Worm (Caenorhabditis elegans): ENCODE results near the gene R193.1.

Gene R193.1

ce11 chrX:1128503-1129036 is 26.2 kb upstream of the R193.1 start, which contains the start of gene snx-1 (continued):
- no peak for TF ChIP-seq tag-97 (GFP tag; IDR thresholded peaks at IDR 0.05)
- peak; percentile 33; the same call in 1 of the 2 replicates for TF ChIP-seq php-3 (GFP tag; IDR thresholded peaks at IDR 0.05)
- TF ChIP-seq mdt-29 (GFP tag; IDR thresholded peaks at IDR 0.05) = no peak
- no peak for TF ChIP-seq fos-1 (tag; optimal IDR thresholded peaks at IDR 0.05)
- TF ChIP-seq fkh-10 (GFP tag; optimal IDR thresholded peaks at IDR 0.05) = no peak
- TF ChIP-seq rbr-2 (tag; optimal IDR thresholded peaks at IDR 0.05) = peak; percentile 59
- no peak for TF ChIP-seq ceh-20 (GFP tag; IDR thresholded peaks at IDR 0.05)
- TF ChIP-seq lin-38 (GFP tag; IDR thresholded peaks at IDR 0.05) = peak; percentile 92
- TF ChIP-seq mxl-3 (GFP tag; optimal IDR thresholded peaks at IDR 0.05) = peak; percentile 96
- TF ChIP-seq hmg-1.1 (GFP tag; IDR thresholded peaks at IDR 0.05) = peak; percentile 46
- TF ChIP-seq sdz-12 (GFP tag; optimal IDR thresholded peaks at IDR 0.05) = no peak
- TF ChIP-seq ceh-32 (tag; optimal IDR thresholded peaks at IDR 0.05; ENCODE audit: poor library complexity) = no peak
- peak; percentile 80 for TF ChIP-seq nhr-77 (tag; optimal IDR thresholded peaks at IDR 0.05)
- TF ChIP-seq ceh-44 (GFP tag; IDR thresholded peaks at IDR 0.05) = no peak
- TF ChIP-seq daf-16 (GFP tag; optimal IDR thresholded peaks at IDR 0.05) = no peak
- TF ChIP-seq daf-16 (tag; optimal IDR thresholded peaks at IDR 0.05) = peak; percentile 91
- peak; percentile 59 for TF ChIP-seq dmd-6 (GFP tag; IDR thresholded peaks at IDR 0.05)
- TF ChIP-seq dmd-9 (GFP tag; IDR thresholded peaks at IDR 0.05) = no peak
- TF ChIP-seq ZK546.5 (tag; optimal IDR thresholded peaks at IDR 0.05) = no peak
- TF ChIP-seq gei-8 (GFP tag; optimal IDR thresholded peaks at IDR 0.05) = no peak
- no peak for TF ChIP-seq lir-3 (tag; optimal IDR thresholded peaks at IDR 0.05)
- TF ChIP-seq lin-15B (tag; optimal IDR thresholded peaks at IDR 0.05) = no peak
- peak; percentile 81 for TF ChIP-seq nhr-28 (tag; optimal IDR thresholded peaks at IDR 0.05)
- no peak for TF ChIP-seq ces-1 (GFP tag; optimal IDR thresholded peaks at IDR 0.05)
- no peak for TF ChIP-seq F49E8.2 (tag; optimal IDR thresholded peaks at IDR 0.05; ENCODE audit: borderline replicate concordance)
- TF ChIP-seq ceh-82 (tag; optimal IDR thresholded peaks at IDR 0.05) = no peak

ce11 chrX:1141617-1142016 is 13.1 kb upstream of the R193.1 start:
- TF ChIP-seq Y105C5A.15 (GFP tag; IDR thresholded peaks at IDR 0.05) = 0 out of 2 replicates have a peak, but pooled peaks have one; percentile 52
- TF ChIP-seq vab-7 (GFP tag; IDR thresholded peaks at IDR 0.05) = no peak
- peak; percentile 83 for TF ChIP-seq aha-1 (tag)
- TF ChIP-seq attf-4 (tag; optimal IDR thresholded peaks at IDR 0.05) = no peak
- TF ChIP-seq nhr-11 (tag; optimal IDR thresholded peaks at IDR 0.05) = no peak

ce11 chrX:1147394-1147793 is 7.4 kb upstream of the R193.1 start:
- no peak for TF ChIP-seq lim-7 (GFP tag; IDR thresholded peaks at IDR 0.05)
- TF ChIP-seq madf-5 (GFP tag; IDR thresholded peaks at IDR 0.05) = no peak
- 0 out of 2 replicates have a peak, but pooled peaks have one; percentile 42 for TF ChIP-seq tra-1 (GFP tag; IDR thresholded peaks at IDR 0.05)
- peak; percentile 61 for TF ChIP-seq pqm-1 (tag; optimal IDR thresholded peaks at IDR 0.05)
- peak; percentile 40 for TF ChIP-seq nhr-28 (tag; optimal IDR thresholded peaks at IDR 0.05)
- no peak for TF ChIP-seq D1046.2 (GFP tag; IDR thresholded peaks at IDR 0.05)
- peak in 1 of 2 experiments; percentile 69 for TF ChIP-seq unc-62 (GFP tag; optimal IDR thresholded peaks at IDR 0.05 in 1 of 2)
- no peak for TF ChIP-seq unc-62 (tag; optimal IDR thresholded peaks at IDR 0.05)
- TF ChIP-seq hlh-11 (tag; optimal IDR thresholded peaks at IDR 0.05) = peak; percentile 27
- no peak for TF ChIP-seq zfp-3 (GFP tag; conservative IDR thresholded peaks at IDR 0.05)
- TF ChIP-seq daf-16 (GFP tag; optimal IDR thresholded peaks at IDR 0.05) = no peak
- TF ChIP-seq daf-16 (tag; optimal IDR thresholded peaks at IDR 0.05) = peak; percentile 29
- no peak for TF ChIP-seq rbr-2 (tag; optimal IDR thresholded peaks at IDR 0.05)
- no peak for TF ChIP-seq ceh-32 (tag; optimal IDR thresholded peaks at IDR 0.05; ENCODE audit: poor library complexity)
- peak; percentile 16 for TF ChIP-seq dve-1 (tag; optimal IDR thresholded peaks at IDR 0.05; ENCODE audit: insufficient read depth)
- no peak for TF ChIP-seq mxl-3 (GFP tag; optimal IDR thresholded peaks at IDR 0.05)
- peak; percentile 32; the same call in 1 of the 2 replicates for TF ChIP-seq dmd-6 (GFP tag; IDR thresholded peaks at IDR 0.05)

Data from whole organism, L4 larva.